Fruit fly (Drosophila melanogaster) ovary, adult (tissue): ENCODE results near the gene Gr64b.
A peak's percentile ranks its signal among the peaks of the same experiment; 100 is the strongest.

Experiments used
- CG17801 ChIP-seq: fragments of 200-800 bp; optimal IDR thresholded peaks from 2 replicates; lab custom pipeline; 2019; ENCODE audit warnings: missing biosample characterization, mild to moderate bottlenecking, missing genetic modification characterization, moderate library complexity; ENCODE audit not compliant: partially characterized antibody

The Gr64b gene

DNA sequence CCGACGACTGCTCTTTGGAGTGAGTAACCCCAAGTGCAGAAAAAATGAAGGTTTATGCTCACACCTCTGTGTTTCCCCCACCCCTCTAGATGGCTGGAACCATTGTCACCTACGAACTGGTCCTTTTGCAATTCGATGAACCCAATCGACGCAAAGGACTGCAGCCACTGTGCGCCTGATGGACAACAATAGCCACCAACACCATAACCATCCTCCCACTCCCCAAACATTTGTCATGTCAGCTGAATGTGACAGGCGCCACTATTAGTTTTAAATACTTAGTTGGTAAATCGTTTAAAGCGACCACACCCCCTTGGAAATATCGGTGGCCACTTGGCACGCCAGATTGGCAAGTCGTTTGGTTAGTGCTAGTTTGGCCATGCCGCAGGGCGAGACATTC lies at the start of gene Gr64b, which contains the start of gene Gr64c:
Gr64b (plus strand) TSS at position 301 of the 400 bp plus-strand sequence.
Gr64c (plus strand) TSS at position 301 of the 400 bp plus-strand sequence.
- TF ChIP-seq CG17801 (GFP tag; lab: Kevin White, UChicago) = no peak

dm6 chr3L:3978762-3979516 lies 49.5 kb upstream of the Gr64b start:
- no peak for TF ChIP-seq CG17801 (GFP tag; lab: Kevin White, UChicago)

DNA sequence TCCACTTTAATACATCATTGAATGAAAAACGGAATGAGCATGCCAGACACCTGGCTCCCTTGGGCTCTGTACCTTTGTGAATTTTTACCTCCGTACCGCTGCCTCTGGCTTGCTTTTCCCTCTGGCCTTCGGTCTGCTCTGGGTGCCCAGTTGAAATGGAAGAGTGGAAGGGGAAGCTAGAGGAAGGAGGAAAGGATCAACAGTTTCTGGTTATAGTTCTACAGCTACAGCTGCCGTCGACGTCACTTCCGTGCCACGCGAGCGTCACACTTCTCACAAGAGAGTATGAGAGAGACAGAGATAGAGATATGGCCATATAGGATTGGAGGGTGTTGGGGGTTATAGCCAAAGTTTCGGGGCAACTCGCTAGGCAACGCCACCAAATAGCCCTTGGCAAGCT lies 48.4 kb upstream of the Gr64b start:
- no peak for TF ChIP-seq CG17801 (GFP tag; lab: Kevin White, UChicago)

dm6 chr3L:3983466-3983946 lies 44.9 kb upstream of the Gr64b start, which contains the start of gene scrt:
scrt (plus strand) TSS chr3L:3983896.
- no peak for TF ChIP-seq CG17801 (GFP tag; lab: Kevin White, UChicago)

DNA sequence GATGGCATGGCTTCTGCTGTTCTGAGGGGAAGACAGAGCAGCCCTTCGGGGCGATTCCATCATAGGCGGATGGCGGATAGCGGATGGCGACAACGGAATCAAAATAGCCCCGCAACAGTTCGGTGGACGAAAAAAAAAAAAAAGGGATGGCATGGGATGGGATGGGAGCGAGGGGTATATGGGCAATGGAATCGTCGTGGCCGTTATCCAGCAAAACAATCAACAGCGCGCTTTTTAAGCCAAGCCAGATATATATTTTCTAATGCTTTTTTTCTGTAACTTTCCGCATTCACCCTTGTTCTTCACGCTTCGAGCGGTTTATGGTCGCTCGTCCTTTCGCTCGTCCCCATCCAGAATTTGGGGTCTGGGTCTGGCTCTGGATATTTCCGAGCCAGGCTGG lies 32.9 kb upstream of the Gr64b start:
- TF ChIP-seq CG17801 (GFP tag; lab: Kevin White, UChicago) = no peak

dm6 chr3L:4000711-4001110 lies 27.7 kb upstream of the Gr64b start:
- no peak for TF ChIP-seq CG17801 (GFP tag; lab: Kevin White, UChicago)

dm6 chr3L:4001500-4001899 lies 26.9 kb upstream of the Gr64b start:
- TF ChIP-seq CG17801 (GFP tag; lab: Kevin White, UChicago) = no peak

dm6 chr3L:4003316-4003715 lies 25.1 kb upstream of the Gr64b start, which contains the start of gene CG14985:
CG14985 (plus strand) TSS chr3L:4003474.
- TF ChIP-seq CG17801 (GFP tag; lab: Kevin White, UChicago) = no peak

DNA sequence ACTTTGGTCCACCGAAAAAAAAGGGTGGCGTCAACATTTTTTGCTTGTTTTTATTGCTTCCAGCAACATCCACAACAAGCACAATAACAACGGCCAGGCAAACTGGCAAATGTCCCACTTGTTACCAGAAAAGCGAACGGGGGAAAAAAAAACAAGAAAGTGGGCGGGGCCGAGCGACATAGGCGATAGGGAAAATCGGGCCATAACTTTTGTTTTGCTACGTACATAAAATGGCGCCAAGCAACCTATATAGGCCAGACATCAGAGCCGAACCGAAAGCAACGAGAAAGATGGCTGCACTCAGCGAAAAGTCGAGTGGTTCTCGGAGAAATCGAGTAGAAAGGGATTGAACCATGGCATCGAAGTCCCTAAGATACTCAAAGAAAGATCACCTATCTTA lies 21.1 kb upstream of the Gr64b start:
- no peak for TF ChIP-seq CG17801 (GFP tag; lab: Kevin White, UChicago)

dm6 chr3L:4010122-4010521 lies 18.3 kb upstream of the Gr64b start:
- no peak for TF ChIP-seq CG17801 (GFP tag; lab: Kevin White, UChicago)

DNA sequence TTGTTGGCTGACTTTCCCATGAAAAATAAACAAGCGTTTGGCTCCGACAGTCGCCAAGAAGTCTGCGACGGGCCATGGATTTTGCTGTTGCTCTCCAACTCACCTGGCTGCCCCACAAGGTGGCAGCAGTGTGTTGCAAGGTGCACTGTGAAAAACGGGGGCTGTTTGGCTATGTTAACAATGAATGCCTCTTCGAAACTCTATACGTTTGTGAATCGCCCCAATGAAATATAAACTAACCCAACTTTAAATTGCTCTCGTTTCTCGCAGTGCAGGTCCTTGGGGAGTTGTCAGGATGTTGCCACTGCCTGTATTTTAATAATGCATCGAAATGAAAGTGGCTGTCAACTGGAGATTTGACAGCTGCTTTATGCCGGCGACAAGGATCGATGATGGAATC lies 14.1 kb upstream of the Gr64b start:
- TF ChIP-seq CG17801 (GFP tag; lab: Kevin White, UChicago) = no peak

dm6 chr3L:4016754-4017153 lies 11.7 kb upstream of the Gr64b start:
- TF ChIP-seq CG17801 (GFP tag; lab: Kevin White, UChicago) = no peak

DNA sequence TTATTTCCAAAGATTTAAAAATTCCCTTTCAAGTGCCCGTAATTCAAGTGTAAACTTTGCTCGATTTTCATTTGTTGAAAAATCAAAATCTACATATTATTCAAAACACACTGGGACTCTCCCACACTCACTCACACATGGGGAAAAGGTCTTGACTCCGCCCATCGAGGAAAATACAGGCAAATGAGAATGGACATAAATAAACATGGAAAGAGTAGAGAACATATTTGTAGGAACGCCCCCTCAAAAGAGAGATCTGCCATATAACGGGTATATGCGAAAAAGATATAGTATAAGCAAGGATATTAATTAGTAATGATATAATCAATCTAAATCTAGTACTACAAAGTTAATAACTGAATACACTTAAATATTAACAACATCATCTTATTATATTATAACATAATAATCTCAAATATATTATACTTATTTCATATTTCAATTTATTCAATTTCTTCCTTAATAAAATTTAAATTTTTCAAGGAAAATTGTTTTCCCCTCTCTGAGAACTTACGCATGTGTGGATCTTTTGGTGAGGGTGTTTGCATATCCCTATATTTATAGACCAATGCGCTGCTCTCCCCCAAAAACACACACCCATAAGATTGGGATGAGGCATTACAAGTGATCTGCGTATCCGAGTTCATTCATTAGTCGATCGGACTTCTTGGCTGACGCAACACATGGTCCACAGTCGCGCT lies 10.0 kb upstream of the Gr64b start, which contains the start of gene FoxL1:
FoxL1 (plus strand) TSS at position 651 of the 701 bp plus-strand sequence.
- no peak for TF ChIP-seq CG17801 (GFP tag; lab: Kevin White, UChicago)

DNA sequence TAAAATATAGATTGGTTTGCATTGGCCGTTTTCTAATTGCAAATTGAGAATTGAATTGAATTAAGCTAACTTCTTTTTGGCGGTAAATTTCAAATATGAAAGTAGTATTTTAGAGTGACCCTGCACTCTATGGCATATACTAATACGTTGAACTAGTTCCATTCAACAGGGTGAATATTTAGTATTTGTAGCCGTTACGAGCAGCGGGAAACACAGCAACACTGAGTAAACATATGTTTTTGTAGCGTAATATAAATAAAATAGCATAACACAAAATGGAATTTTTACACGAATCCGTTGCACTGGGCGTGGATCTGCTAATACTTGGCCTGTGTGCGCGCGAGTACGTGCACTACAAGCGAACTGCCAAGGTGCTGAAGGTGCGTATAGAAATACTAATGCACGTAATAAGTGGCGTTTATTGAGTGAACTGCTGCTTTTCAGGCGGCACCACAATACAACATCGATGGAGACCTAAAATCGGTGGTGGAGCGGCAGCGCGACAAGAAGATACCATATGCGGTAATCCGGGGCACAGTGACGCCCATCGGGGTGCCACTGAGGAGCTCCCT lies 7.1 kb upstream of the Gr64b start, which contains the start of gene Mul1:
Mul1 (plus strand) TSS at position 198 of the 572 bp plus-strand sequence.
- peak; percentile 50 for TF ChIP-seq CG17801 (GFP tag; lab: Kevin White, UChicago)

- TF ChIP-seq CG17801 (GFP tag; lab: Kevin White, UChicago) = no peak
These were observed 3.9 kb upstream of the Gr64b start for dm6 chr3L:4024464-4024863.
